Fruit fly (Drosophila melanogaster) whole organism, adult: ENCODE measurements around the gene CG42655.

Experiments used
- CG11617 ChIP-seq: fragments of 200-800 bp; sonication (Bioruptor generic); optimal IDR thresholded peaks from 2 replicates; lab custom pipeline; 2017; ENCODE audit warnings: mild to moderate bottlenecking, missing biosample characterization, missing genetic modification reagents, missing genetic modification characterization
- CG12768 ChIP-seq: fragments of 200-800 bp; sonication (Bioruptor generic); optimal IDR thresholded peaks from 2 replicates; lab custom pipeline; 2017; ENCODE audit warnings: missing biosample characterization, missing genetic modification characterization, mild to moderate bottlenecking, moderate library complexity, missing genetic modification reagents
- CG14711 ChIP-seq: fragments of 200-800 bp; sonication (Bioruptor generic); optimal IDR thresholded peaks from 2 replicates; lab custom pipeline; 2018; ENCODE audit warnings: missing biosample characterization, mild to moderate bottlenecking, missing genetic modification characterization, moderate library complexity
- CG1620 ChIP-seq: fragments of 200-800 bp; sonication (Bioruptor generic); optimal IDR thresholded peaks from 2 replicates; lab custom pipeline; 2016; ENCODE audit warnings: missing biosample characterization, missing genetic modification characterization
- CG33017 ChIP-seq: fragments of 200-800 bp; sonication (Bioruptor generic); optimal IDR thresholded peaks from 2 replicates; lab custom pipeline; 2018; ENCODE audit warnings: missing biosample characterization, mild to moderate bottlenecking, missing genetic modification characterization, moderate library complexity
- CG5204 ChIP-seq: fragments of 200-800 bp; sonication (Bioruptor generic); optimal IDR thresholded peaks from 2 replicates; lab custom pipeline; 2016; ENCODE audit warnings: missing biosample characterization, missing genetic modification characterization
- CG7045 ChIP-seq: fragments of 200-800 bp; sonication (Bioruptor generic); optimal IDR thresholded peaks from 2 replicates; lab custom pipeline; 2017; ENCODE audit warnings: missing biosample characterization, mild to moderate bottlenecking, missing genetic modification characterization
- CG7101 ChIP-seq: fragments of 200-800 bp; sonication (Bioruptor generic); optimal IDR thresholded peaks from 2 replicates; lab custom pipeline; 2018; ENCODE audit warnings: missing biosample characterization, mild to moderate bottlenecking, missing genetic modification characterization, moderate library complexity
- Clk ChIP-seq: fragments of 200-800 bp; sonication (Bioruptor generic); optimal IDR thresholded peaks from 2 replicates; lab custom pipeline; 2017; ENCODE audit warnings: missing biosample characterization, missing genetic modification characterization
- Crg-1 ChIP-seq: fragments of 200-800 bp; sonication (Bioruptor generic); optimal IDR thresholded peaks from 2 replicates; lab custom pipeline; 2016; ENCODE audit warnings: missing biosample characterization, missing genetic modification characterization
- Hr96 ChIP-seq: fragments of 200-800 bp; sonication (Bioruptor generic); optimal IDR thresholded peaks from 2 replicates; lab custom pipeline; 2016; ENCODE audit warnings: missing biosample characterization, missing genetic modification characterization
- Mnt ChIP-seq: fragments of 200-800 bp; sonication (Bioruptor generic); optimal IDR thresholded peaks from 2 replicates; lab custom pipeline; 2016; ENCODE audit warnings: missing biosample characterization, mild to moderate bottlenecking, missing genetic modification characterization
- bab1 ChIP-seq: fragments of 200-800 bp; sonication (Bioruptor generic); optimal IDR thresholded peaks from 3 replicates; lab custom pipeline; 2019; ENCODE audit warnings: missing biosample characterization, mild to moderate bottlenecking, missing genetic modification characterization, moderate library complexity
- cic ChIP-seq: fragments of 200-800 bp; sonication (Bioruptor generic); optimal IDR thresholded peaks from 2 replicates; lab custom pipeline; 2017; ENCODE audit warnings: missing biosample characterization, mild to moderate bottlenecking, missing genetic modification characterization, moderate library complexity
- cnc ChIP-seq, 2 experiments: fragments of >200 bp; optimal IDR thresholded peaks; 2 replicates each; lab custom pipeline; 2017
- kay ChIP-seq: fragments of 200-800 bp; sonication (Bioruptor generic); peaks from one replicate; lab custom pipeline; 2016; ENCODE audit warnings: missing biosample characterization, missing genetic modification characterization, borderline replicate concordance
- ovo ChIP-seq: fragments of 200-800 bp; sonication (Bioruptor generic); optimal IDR thresholded peaks from 2 replicates; lab custom pipeline; 2016; ENCODE audit warnings: missing biosample characterization, missing genetic modification characterization
- pad ChIP-seq: fragments of 200-800 bp; sonication (Bioruptor generic); optimal IDR thresholded peaks from 3 replicates; lab custom pipeline; 2017; ENCODE audit warnings: missing biosample characterization, missing genetic modification characterization, mild to moderate bottlenecking, moderate library complexity, missing genetic modification reagents
- tj ChIP-seq: fragments of 200-800 bp; sonication (Bioruptor generic); optimal IDR thresholded peaks from 3 replicates; lab custom pipeline; 2017; ENCODE audit warnings: missing biosample characterization, mild to moderate bottlenecking, missing genetic modification characterization, moderate library complexity
- toe ChIP-seq: fragments of 200-800 bp; sonication (Bioruptor generic); optimal IDR thresholded peaks from 2 replicates; lab custom pipeline; 2016; ENCODE audit warnings: missing biosample characterization, missing genetic modification characterization

The CG42655 gene

dm6 chr3L:19931391-19931790 lies 22.1 kb downstream of the CG42655 start, which contains the start of gene CG46462:
Gene CG46462, plus strand, starts transcription at chr3L:19931691.
- no peak for TF ChIP-seq ovo (GFP tag; lab: Kevin White, UChicago)
- TF ChIP-seq CG12768 (GFP tag; lab: Kevin White, UChicago), result no peak
- TF ChIP-seq CG5204, result no peak
- TF ChIP-seq Mnt (GFP tag; lab: Kevin White, UChicago), result no peak
- TF ChIP-seq tj (GFP tag; lab: Kevin White, UChicago), result no peak
- TF ChIP-seq CG14711 (tag; lab: Kevin White, UChicago), result no peak
- TF ChIP-seq CG33017 (tag; lab: Kevin White, UChicago), result no peak
- no peak for TF ChIP-seq Hr96 (GFP tag; lab: Kevin White, UChicago)
- TF ChIP-seq CG11617 (GFP tag; lab: Kevin White, UChicago), result no peak
- no peak for TF ChIP-seq cnc (optimal IDR thresholded peaks at IDR 0.05; lab: Kevin White, UChicago)
- no peak for TF ChIP-seq toe (GFP tag; lab: Kevin White, UChicago)
- no peak for TF ChIP-seq pad (GFP tag; lab: Kevin White, UChicago)
- TF ChIP-seq cic (GFP tag; lab: Kevin White, UChicago), result no peak

dm6 chr3L:19929719-19930334 lies 23.7 kb downstream of the CG42655 start:
- TF ChIP-seq kay (GFP tag; lab: Kevin White, UChicago) (peak; percentile 97), pad (GFP tag; lab: Kevin White, UChicago) (no peak), CG7045 (peak; percentile 30), toe (GFP tag; lab: Kevin White, UChicago) (no peak), Mnt (GFP tag; lab: Kevin White, UChicago) (peak; percentile 56), CG7101 (tag; lab: Kevin White, UChicago) (no peak), CG14711 (tag; lab: Kevin White, UChicago) (no peak), cic (GFP tag; lab: Kevin White, UChicago) (peak; percentile 89), CG5204 (no peak), CG12768 (GFP tag; lab: Kevin White, UChicago) (peak; percentile 54), Hr96 (GFP tag; lab: Kevin White, UChicago) (no peak), ovo (GFP tag; lab: Kevin White, UChicago) (peak; percentile 17), CG33017 (tag; lab: Kevin White, UChicago) (no peak), cnc (optimal IDR thresholded peaks at IDR 0.05; lab: Kevin White, UChicago) (no peak), Crg-1 (no peak)

- TF ChIP-seq kay (GFP tag; lab: Kevin White, UChicago) (no peak), tj (GFP tag; lab: Kevin White, UChicago) (peak; percentile 19), Crg-1 (no peak), CG14711 (tag; lab: Kevin White, UChicago) (peak; percentile 23), cic (GFP tag; lab: Kevin White, UChicago) (peak; percentile 19), CG1620 (GFP tag; lab: Kevin White, UChicago) (no peak), CG7101 (tag; lab: Kevin White, UChicago) (peak; percentile 10), CG11617 (GFP tag; lab: Kevin White, UChicago) (peak; percentile 26), bab1 (GFP tag; lab: Kevin White, UChicago) (no peak)
Observed at dm6 chr3L:19929051-19929718, 24.3 kb downstream of the CG42655 start.

dm6 chr3L:19928435-19929011 lies 25.0 kb downstream of the CG42655 start, which contains the start of the genes CG8004 and RhoGDI:
Gene CG8004, minus strand, starts transcription at chr3L:19928508.
Gene RhoGDI, plus strand, starts transcription at chr3L:19928743.
- TF ChIP-seq Clk (GFP tag; lab: Kevin White, UChicago) (peak; percentile 28), ovo (GFP tag; lab: Kevin White, UChicago) (peak; percentile 31), CG5204 (no peak), CG14711 (tag; lab: Kevin White, UChicago) (peak; percentile 74), CG33017 (tag; lab: Kevin White, UChicago) (peak; percentile 65), CG1620 (GFP tag; lab: Kevin White, UChicago) (peak; percentile 79), CG12768 (GFP tag; lab: Kevin White, UChicago) (peak; percentile 43), pad (GFP tag; lab: Kevin White, UChicago) (no peak), toe (GFP tag; lab: Kevin White, UChicago) (peak; percentile 76), bab1 (GFP tag; lab: Kevin White, UChicago) (peak; percentile 66), CG11617 (GFP tag; lab: Kevin White, UChicago) (peak; percentile 62), kay (GFP tag; lab: Kevin White, UChicago) (no peak), cnc (optimal IDR thresholded peaks at IDR 0.05; lab: Kevin White, UChicago) (no peak), Mnt (GFP tag; lab: Kevin White, UChicago) (no peak), Crg-1 (peak; percentile 6), CG7101 (tag; lab: Kevin White, UChicago) (peak; percentile 75), tj (GFP tag; lab: Kevin White, UChicago) (peak; percentile 7), CG7045 (peak; percentile 42), Hr96 (GFP tag; lab: Kevin White, UChicago) (peak; percentile 63), cic (GFP tag; lab: Kevin White, UChicago) (no peak)

dm6 chr3L:19924771-19925304 lies 28.7 kb downstream of the CG42655 start, which contains the start of gene Grasp65:
Gene Grasp65, plus strand, starts transcription at chr3L:19924943.
- TF ChIP-seq cnc (optimal IDR thresholded peaks at IDR 0.05; lab: Kevin White, UChicago) (no peak), tj (GFP tag; lab: Kevin White, UChicago) (peak; percentile 22), bab1 (GFP tag; lab: Kevin White, UChicago) (peak; percentile 67), CG1620 (GFP tag; lab: Kevin White, UChicago) (no peak), CG7101 (tag; lab: Kevin White, UChicago) (peak; percentile 31), toe (GFP tag; lab: Kevin White, UChicago) (no peak), Hr96 (GFP tag; lab: Kevin White, UChicago) (no peak), CG11617 (GFP tag; lab: Kevin White, UChicago) (peak; percentile 17), CG33017 (tag; lab: Kevin White, UChicago) (peak; percentile 13), cic (GFP tag; lab: Kevin White, UChicago) (peak; percentile 27), CG14711 (tag; lab: Kevin White, UChicago) (no peak), Clk (GFP tag; lab: Kevin White, UChicago) (no peak), pad (GFP tag; lab: Kevin White, UChicago) (no peak), CG7045 (peak; percentile 4)
